Fruit fly (Drosophila melanogaster) whole organism, wandering third instar larva: ENCODE measurements around the gene CG9467.

Source experiments
- Abd-B ChIP-seq: fragments of >200 bp; optimal IDR thresholded peaks from 2 replicates; lab custom pipeline; 2017; ENCODE audit warnings: missing biosample characterization, missing genetic modification characterization
- CG32264 ChIP-seq: fragments of 200-800 bp; sonication (Bioruptor generic); optimal IDR thresholded peaks from 2 replicates; lab custom pipeline; 2016; ENCODE audit warnings: missing biosample characterization, missing genetic modification characterization
- CrebA ChIP-seq: fragments of 200-800 bp; sonication (Bioruptor generic); optimal IDR thresholded peaks from 2 replicates; lab custom pipeline; 2016; ENCODE audit warnings: missing biosample characterization, mild to moderate bottlenecking, missing genetic modification characterization, borderline replicate concordance
- Dfd ChIP-seq: fragments of >200 bp; optimal IDR thresholded peaks from 2 replicates; lab custom pipeline; 2017; ENCODE audit warnings: missing biosample characterization, missing genetic modification characterization
- HLH106 ChIP-seq: fragments of 200-800 bp; optimal IDR thresholded peaks from 3 replicates; lab custom pipeline; 2019; ENCODE audit warnings: missing biosample characterization, mild to moderate bottlenecking, missing genetic modification characterization, moderate library complexity
- Hr78 ChIP-seq: fragments of >200 bp; optimal IDR thresholded peaks from 2 replicates; lab custom pipeline; 2017; ENCODE audit warnings: missing biosample characterization, missing genetic modification characterization
- Hr83 ChIP-seq: fragments of 200-300 bp; sonication (Bioruptor generic); optimal IDR thresholded peaks from 2 replicates; lab custom pipeline; 2016; ENCODE audit warnings: missing biosample characterization, mild to moderate bottlenecking, missing genetic modification characterization, moderate library complexity; ENCODE audit not compliant: poor library complexity, severe bottlenecking
- Jra ChIP-seq: sonication (Bioruptor generic); optimal IDR thresholded peaks from 2 replicates; lab custom pipeline; 2016; ENCODE audit warnings: missing biosample characterization, missing genetic modification characterization
- Mio ChIP-seq: sonication (Bioruptor generic); optimal IDR thresholded peaks from 2 replicates; lab custom pipeline; 2016; ENCODE audit warnings: missing biosample characterization, missing genetic modification characterization
- Myc ChIP-seq: fragments of >200 bp; optimal IDR thresholded peaks from 2 replicates; lab custom pipeline; 2017
- N ChIP-seq: fragments of >200 bp; optimal IDR thresholded peaks from 2 replicates; lab custom pipeline; 2018; ENCODE audit warnings: missing biosample characterization, missing external identifiers, missing genetic modification characterization
- OdsH ChIP-seq: fragments of 200-800 bp; sonication (Bioruptor generic); optimal IDR thresholded peaks from 2 replicates; lab custom pipeline; 2016; ENCODE audit warnings: missing biosample characterization, mild to moderate bottlenecking, missing genetic modification characterization
- Rel ChIP-seq, 2 experiments: fragments of 200-800 bp; sonication (Bioruptor generic) in 1 of 2; optimal IDR thresholded peaks; 2 replicates in 1 of 2; 3 replicates in 1 of 2; lab custom pipeline; 2016 to 2019; ENCODE audit warnings: mild to moderate bottlenecking in 2 of 2, missing biosample characterization in 2 of 2, missing genetic modification characterization in 2 of 2, moderate library complexity in 1 of 2
- Sp1 ChIP-seq: fragments of 200-800 bp; sonication (Bioruptor generic); optimal IDR thresholded peaks from 3 replicates; lab custom pipeline; 2019; ENCODE audit warnings: missing biosample characterization, mild to moderate bottlenecking, missing genetic modification characterization, moderate library complexity
- br ChIP-seq: fragments of 200-800 bp; sonication (Bioruptor generic); optimal IDR thresholded peaks from 2 replicates; lab custom pipeline; 2016; ENCODE audit warnings: missing biosample characterization, missing genetic modification characterization
- brk ChIP-seq: fragments of 200-800 bp; sonication (Bioruptor generic); optimal IDR thresholded peaks from 2 replicates; lab custom pipeline; 2016; ENCODE audit warnings: missing biosample characterization, mild to moderate bottlenecking, missing genetic modification characterization
- dl ChIP-seq, 2 experiments: fragments of 175-275, 200-275 bp in 1 of 2; fragments of 200-275 bp in 1 of 2; sonication (Bioruptor generic); optimal IDR thresholded peaks; lab custom pipeline; 2018; ENCODE audit warnings: mild to moderate bottlenecking in 2 of 2, missing biosample characterization in 2 of 2, missing genetic modification characterization in 2 of 2, moderate library complexity in 2 of 2; ENCODE audit not compliant: partially characterized antibody in 2 of 2, insufficient read depth in 1 of 2
- h ChIP-seq: fragments of 200-800 bp; sonication (Bioruptor generic); optimal IDR thresholded peaks from 3 replicates; lab custom pipeline; 2016; ENCODE audit warnings: missing biosample characterization, mild to moderate bottlenecking, missing genetic modification characterization
- jim ChIP-seq: fragments of 175-275, 200-325 bp; sonication (Bioruptor generic); optimal IDR thresholded peaks from 2 replicates; lab custom pipeline; 2016; ENCODE audit warnings: missing biosample characterization, mild to moderate bottlenecking, missing genetic modification characterization
- lola ChIP-seq: fragments of >200 bp; optimal IDR thresholded peaks from 2 replicates; lab custom pipeline; 2017; ENCODE audit warnings: missing biosample characterization, missing genetic modification characterization
- pan ChIP-seq: fragments of >200 bp; optimal IDR thresholded peaks from 2 replicates; lab custom pipeline; 2017
- psq ChIP-seq: fragments of 200-800 bp; sonication (Bioruptor generic); optimal IDR thresholded peaks from 3 replicates; lab custom pipeline; 2017; ENCODE audit warnings: missing biosample characterization, mild to moderate bottlenecking, missing genetic modification characterization, moderate library complexity
- rgr ChIP-seq: fragments of 200-800 bp; sonication (Bioruptor generic); optimal IDR thresholded peaks from 3 replicates; lab custom pipeline; 2016; ENCODE audit warnings: missing biosample characterization, mild to moderate bottlenecking, missing genetic modification characterization
- sage ChIP-seq: fragments of 200-800 bp; sonication (Bioruptor generic); optimal IDR thresholded peaks from 2 replicates; lab custom pipeline; 2016; ENCODE audit warnings: missing biosample characterization, mild to moderate bottlenecking, missing genetic modification characterization
- sv ChIP-seq: fragments of 200-800 bp; sonication (Bioruptor generic); optimal IDR thresholded peaks from 3 replicates; lab custom pipeline; 2016; ENCODE audit warnings: missing biosample characterization, missing genetic modification characterization
- tai ChIP-seq: sonication (Bioruptor generic); optimal IDR thresholded peaks from 2 replicates; lab custom pipeline; 2016; ENCODE audit warnings: missing biosample characterization, missing genetic modification characterization
- usp ChIP-seq: fragments of >200 bp; optimal IDR thresholded peaks from 2 replicates; lab custom pipeline; 2017; ENCODE audit warnings: missing biosample characterization, missing genetic modification characterization

CG9467 gene

DNA sequence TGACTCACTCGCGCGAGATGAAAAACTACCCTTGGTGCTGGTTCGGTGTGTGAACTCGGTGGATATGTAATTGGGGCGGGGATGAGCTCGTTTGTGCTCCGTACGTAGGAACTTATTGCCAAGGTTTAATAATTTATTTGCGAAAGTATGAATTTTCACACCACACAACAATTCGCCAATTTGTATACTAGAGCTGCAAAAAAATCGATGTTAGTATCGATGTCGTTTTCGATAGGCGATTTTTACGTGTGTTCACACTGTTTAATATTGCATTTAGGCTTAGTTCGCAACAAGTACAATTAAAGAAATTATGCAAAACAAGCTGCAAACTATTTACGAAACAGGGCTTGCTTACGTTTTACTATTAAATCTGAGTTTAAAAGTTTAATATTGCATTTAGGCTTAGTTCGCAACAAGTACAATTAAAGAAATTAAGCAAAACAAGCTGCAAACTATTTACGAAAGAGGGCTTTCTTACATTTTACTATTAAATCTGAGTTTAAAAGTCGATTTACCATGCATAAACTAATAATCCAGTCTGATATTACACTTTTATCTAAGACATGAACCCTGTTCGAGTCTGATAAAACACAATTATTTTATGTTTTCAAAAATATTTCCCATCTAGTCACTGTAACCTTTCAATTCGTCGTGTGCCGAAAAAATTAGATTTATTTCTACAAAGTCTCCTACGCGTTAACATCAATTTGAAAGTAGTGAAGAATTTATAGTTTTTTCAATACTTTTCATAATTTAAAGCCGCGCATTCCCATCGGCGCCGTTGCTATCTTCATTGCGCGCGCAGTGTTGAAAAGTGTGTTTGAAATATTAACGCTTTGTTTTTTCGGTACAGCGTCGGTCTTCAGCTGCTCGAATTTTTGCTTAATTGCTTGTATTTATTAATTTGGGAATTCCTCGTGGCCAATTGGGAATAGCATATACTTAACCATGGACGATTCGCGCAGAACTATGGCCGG, 37.6 kb downstream of the CG9467 start, which contains the start of the genes Snap24 and CG8478:
Gene Snap24 (minus strand): TSS at position 196 of the 977 bp plus-strand sequence.
Gene CG8478 (plus strand): TSS at position 696 of the 977 bp plus-strand sequence.
- TF ChIP-seq N (peak; percentile 8), Dfd (GFP tag; lab: Kevin White, UChicago) (no peak), h (GFP tag; lab: Kevin White, UChicago) (no peak), pan (lab: Kevin White, UChicago) (no peak), Jra (GFP tag; lab: Kevin White, UChicago) (peak; percentile 64), Myc (peak; percentile 2), Rel (GFP tag; optimal IDR thresholded peaks at IDR 0.05; lab: Kevin White, UChicago) (no peak), Rel (tag; optimal IDR thresholded peaks at IDR 0.05; lab: Kevin White, UChicago) (peak; percentile 31)

DNA sequence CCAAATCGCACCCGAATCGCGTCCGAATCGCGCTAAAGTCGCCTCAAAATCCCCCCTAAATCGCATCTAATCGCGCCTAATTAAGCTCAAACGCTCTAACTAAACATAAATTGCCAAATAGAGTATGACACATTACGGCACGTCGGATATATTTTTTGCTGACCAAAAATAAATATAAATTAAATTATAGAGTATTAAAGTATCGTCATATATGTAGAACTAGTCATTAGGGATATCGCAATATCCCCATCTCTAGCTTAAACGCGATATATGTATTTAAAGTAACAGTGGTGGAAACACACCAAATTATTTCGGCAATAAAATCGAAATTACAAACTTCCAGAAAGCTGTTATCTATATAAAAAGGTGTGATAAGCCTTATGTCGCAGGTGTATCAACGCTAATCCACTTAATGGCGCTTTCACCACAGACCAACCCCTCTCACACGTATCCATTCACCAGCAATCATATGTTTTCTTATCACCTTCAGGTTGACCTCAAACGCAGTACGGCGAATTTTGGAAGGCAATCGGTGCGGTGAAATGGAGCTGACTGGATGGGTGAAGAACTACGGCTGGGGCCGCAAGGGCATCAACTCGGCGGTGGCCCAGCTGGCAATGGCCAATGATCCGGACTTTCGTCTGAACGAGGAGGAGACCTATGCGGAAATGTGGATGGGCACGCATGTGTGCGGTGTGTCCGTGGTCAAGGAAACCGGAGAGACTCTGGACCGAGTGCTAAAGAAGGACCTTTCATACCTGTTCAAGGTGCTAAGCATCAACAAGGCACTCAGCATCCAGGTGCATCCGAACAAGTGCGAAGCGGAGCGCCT, 41.2 kb downstream of the CG9467 start, which contains the start of gene Mpi:
Gene Mpi (plus strand): TSS at position 263 of the 832 bp plus-strand sequence.
- peak; percentile 79 for TF ChIP-seq Myc
- TF ChIP-seq OdsH (GFP tag; lab: Kevin White, UChicago): peak; percentile 20
- no peak for TF ChIP-seq Hr83
- TF ChIP-seq HLH106 (tag; lab: Kevin White, UChicago): no peak

DNA sequence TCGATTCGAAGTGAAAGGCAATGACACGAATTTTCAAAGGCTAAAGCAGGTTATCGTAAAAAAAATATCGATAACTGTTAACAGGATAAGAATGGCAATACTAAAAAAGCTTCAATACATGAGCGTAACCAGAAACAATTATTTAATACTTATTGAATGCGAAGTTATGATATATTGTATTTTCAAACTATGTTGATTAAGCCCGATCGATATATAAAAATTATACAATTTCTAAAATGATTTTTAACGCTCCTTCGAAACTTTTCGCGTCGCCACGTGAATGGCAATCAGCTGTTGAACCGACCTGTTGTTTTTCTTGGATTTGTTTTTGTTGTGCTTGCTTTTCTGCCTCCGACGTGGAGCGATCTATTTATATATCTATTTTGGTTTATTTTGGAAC, 44.6 kb downstream of the CG9467 start, which contains the start of the genes Alg12 and Rpt3R:
Gene Alg12 (plus strand): TSS at position 305 of the 400 bp plus-strand sequence.
Gene Rpt3R (minus strand): TSS at position 324 of the 400 bp plus-strand sequence.
- TF ChIP-seq Myc (peak; percentile 8), Mio (no peak)
- TF ChIP-seq, all 38 proteins: peak for 1

DNA sequence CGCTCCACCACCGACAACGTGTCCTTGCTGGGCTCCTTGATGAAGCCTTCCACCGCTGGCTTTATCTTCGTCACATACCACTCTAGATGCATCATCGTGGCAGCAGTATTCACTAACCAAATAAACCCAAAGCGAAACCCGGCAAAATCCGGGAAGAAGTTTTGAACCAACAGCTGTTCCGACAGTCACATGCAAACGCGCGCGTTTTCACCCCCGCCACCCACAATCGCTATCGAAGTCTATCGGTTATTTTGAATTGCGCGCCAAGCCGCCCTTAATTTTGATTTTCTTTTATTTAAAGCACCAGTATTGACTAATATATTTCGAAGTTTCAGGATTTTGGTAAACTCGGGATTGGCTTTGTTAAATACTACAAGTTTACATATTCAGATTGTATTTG, 46.3 kb downstream of the CG9467 start, which contains the start of gene Tti1:
Gene Tti1 (minus strand): TSS at position 200 of the 400 bp plus-strand sequence.
- TF ChIP-seq jim: no peak
- TF ChIP-seq Mio: no peak
- no peak for TF ChIP-seq Sp1 (GFP tag; lab: Kevin White, UChicago)
- no peak for TF ChIP-seq Hr83
- no peak for TF ChIP-seq sage (GFP tag; lab: Kevin White, UChicago)
- TF ChIP-seq CG32264 (GFP tag; lab: Kevin White, UChicago): no peak
- no peak for TF ChIP-seq CrebA (GFP tag; lab: Kevin White, UChicago)
- TF ChIP-seq dl (GFP tag; optimal IDR thresholded peaks at IDR 0.05; lab: Kevin White, UChicago; ENCODE audit: insufficient read depth in 1 of 2, partially characterized antibody in 2 of 2): no peak
- TF ChIP-seq tai (GFP tag; lab: Kevin White, UChicago): no peak

DNA sequence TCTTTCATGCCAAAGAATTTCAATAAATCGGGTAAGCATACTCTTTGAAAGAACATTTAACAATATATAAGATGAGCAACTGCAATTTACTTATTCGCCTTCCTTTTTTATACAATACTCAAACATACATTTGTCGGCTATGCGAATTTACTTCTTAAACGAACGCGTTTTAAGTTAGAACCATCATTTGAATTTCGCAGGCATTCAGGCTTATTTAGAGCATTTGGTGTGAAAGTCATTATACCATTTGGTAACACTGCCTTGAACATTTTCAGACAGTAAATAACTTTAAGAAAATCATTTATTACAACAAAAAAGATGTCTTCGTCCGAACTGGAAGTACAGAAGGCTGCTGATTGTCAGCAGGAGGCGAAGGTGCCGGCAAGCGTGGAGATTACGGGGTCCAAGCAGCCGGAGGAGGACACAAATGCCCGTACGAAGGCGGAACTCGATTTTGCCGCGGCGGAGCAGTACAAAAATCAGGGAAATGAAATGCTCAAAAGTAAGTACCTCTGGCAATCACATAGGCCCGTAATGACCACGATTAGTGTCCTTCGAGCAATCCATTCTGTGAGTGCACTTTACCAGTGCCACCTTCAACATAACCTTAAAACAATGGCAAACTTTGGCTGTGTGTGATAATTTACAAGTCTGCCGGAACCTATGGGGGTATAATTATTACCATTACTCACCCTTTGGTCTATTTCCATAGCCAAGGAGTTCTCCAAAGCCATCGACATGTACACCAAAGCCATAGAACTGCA, 52.7 kb downstream of the CG9467 start:
- TF ChIP-seq dl (GFP tag; optimal IDR thresholded peaks at IDR 0.05; lab: Kevin White, UChicago; ENCODE audit: insufficient read depth in 1 of 2, partially characterized antibody in 2 of 2) (no peak), br (GFP tag; lab: Kevin White, UChicago) (no peak), Abd-B (no peak), h (GFP tag; lab: Kevin White, UChicago) (no peak), CG32264 (GFP tag; lab: Kevin White, UChicago) (no peak), tai (GFP tag; lab: Kevin White, UChicago) (no peak), Rel (GFP tag; optimal IDR thresholded peaks at IDR 0.05; lab: Kevin White, UChicago) (no peak), Rel (tag; optimal IDR thresholded peaks at IDR 0.05; lab: Kevin White, UChicago) (no peak), sv (no peak), CrebA (GFP tag; lab: Kevin White, UChicago) (no peak), usp (GFP tag; lab: Kevin White, UChicago) (no peak), rgr (GFP tag; lab: Kevin White, UChicago) (no peak), psq (GFP tag; lab: Kevin White, UChicago) (no peak), pan (lab: Kevin White, UChicago) (no peak), Hr78 (GFP tag; lab: Kevin White, UChicago) (no peak), lola (GFP tag; lab: Kevin White, UChicago) (no peak), Hr83 (no peak), jim (no peak), brk (GFP tag; lab: Kevin White, UChicago) (no peak), Mio (no peak), Dfd (GFP tag; lab: Kevin White, UChicago) (no peak)
